Worm (Caenorhabditis elegans): Measurements from ENCODE around the gene asb-2.

The asb-2 gene

DNA sequence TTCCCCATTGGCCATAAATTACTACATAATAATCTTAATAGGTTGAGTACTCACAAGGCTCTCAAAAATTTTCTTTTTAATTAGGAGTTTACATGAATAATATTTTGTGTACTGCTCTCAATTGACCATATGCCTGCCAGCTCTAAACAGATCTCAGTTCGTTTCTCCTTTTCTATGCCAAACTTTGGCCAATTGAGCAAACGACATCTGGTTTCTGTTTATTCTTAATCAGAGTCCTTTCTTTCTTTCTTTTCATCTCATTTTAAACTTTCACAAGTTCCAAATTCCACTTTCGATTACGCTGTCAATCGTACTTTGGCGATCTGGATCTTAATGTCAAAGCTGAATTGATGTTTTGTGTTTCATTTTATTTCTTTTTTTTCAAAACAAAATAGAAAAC is 5.2 kb upstream of the asb-2 start:
- no peak for TF ChIP-seq ref-1 (GFP tag; conservative IDR thresholded peaks at IDR 0.05)
- TF ChIP-seq klf-2 (GFP tag; conservative IDR thresholded peaks at IDR 0.05) = no peak
- no peak for TF ChIP-seq cog-1 (tag; optimal IDR thresholded peaks at IDR 0.05)
- no peak for TF ChIP-seq ztf-29 (GFP tag; IDR thresholded peaks at IDR 0.05)
- no peak for TF ChIP-seq ztf-23 (GFP tag; IDR thresholded peaks at IDR 0.05)
- TF ChIP-seq med-1 (GFP tag; optimal IDR thresholded peaks at IDR 0.05; ENCODE audit: insufficient read depth) = no peak
- no peak for TF ChIP-seq T22C8.4 (GFP tag; IDR thresholded peaks at IDR 0.05)
- TF ChIP-seq tab-1 (GFP tag; IDR thresholded peaks at IDR 0.05) = no peak
- TF ChIP-seq flt-1 (GFP tag; IDR thresholded peaks at IDR 0.05) = no peak

DNA sequence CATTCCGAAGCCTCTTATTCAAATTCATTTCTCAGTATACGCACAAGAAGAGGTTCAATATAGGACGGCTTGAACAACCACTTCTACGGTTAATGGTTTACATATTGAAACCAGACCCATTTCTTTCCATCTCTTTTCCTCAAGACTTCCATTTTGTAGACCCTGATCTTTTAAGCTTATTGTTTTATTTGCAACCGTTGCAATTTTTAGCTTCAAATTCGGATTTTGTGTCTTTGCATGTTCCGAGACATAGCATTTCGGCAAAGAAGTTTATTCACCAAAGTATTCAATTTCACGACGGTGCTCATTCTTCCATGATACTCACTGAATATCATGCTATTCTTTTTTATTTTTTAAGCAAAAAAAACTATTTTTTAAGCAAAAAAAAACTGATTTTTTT is 3.3 kb upstream of the asb-2 start, which contains the start of gene nmur-3:
nmur-3 (plus strand) TSS at position 301 of the 400 bp plus-strand sequence.
- no peak for TF ChIP-seq cog-1 (tag; optimal IDR thresholded peaks at IDR 0.05)

DNA sequence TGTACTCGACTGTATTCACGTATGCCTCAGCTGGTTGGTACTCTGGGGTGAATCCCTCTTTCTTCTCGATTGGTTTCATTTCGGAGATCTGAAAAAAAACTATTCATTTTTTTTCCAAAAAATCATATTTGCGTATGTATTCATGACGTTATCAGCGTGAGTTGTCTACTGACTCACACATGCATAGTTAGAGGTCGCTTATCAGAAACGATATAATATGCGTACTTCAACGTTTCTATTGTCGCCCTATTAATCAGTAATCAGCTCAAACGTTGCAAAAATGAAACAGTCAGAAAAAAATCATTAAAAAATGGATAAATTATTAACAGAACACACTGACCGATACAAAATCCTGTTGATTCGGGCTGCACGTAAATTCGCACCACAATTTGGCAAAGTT is 8.9 kb downstream of the asb-2 start:
- TF ChIP-seq klf-2 (GFP tag; conservative IDR thresholded peaks at IDR 0.05) = no peak
- no peak for TF ChIP-seq tab-1 (GFP tag; IDR thresholded peaks at IDR 0.05)
- TF ChIP-seq flt-1 (GFP tag; IDR thresholded peaks at IDR 0.05) = no peak
- no peak for TF ChIP-seq med-1 (GFP tag; optimal IDR thresholded peaks at IDR 0.05; ENCODE audit: insufficient read depth)

DNA sequence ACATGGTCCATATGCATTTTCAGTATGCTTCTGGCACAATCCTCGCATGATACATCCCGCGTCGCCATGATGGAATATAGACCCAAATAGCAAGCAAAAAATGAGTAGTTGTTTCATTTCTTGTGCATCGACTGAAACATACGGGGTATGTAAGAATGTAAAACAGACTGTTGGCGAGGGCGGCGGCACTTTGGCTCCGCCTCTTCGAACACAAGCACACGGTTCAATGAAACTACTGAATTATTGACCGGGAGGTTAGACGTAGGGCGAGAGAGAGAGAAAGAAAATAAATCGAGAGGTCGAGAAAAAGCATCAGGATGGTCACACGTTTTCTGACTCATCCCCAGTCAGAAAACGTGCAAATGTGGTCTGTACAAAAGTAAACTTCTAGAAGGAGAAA is 10.4 kb downstream of the asb-2 start:
- TF ChIP-seq cog-1 (tag; optimal IDR thresholded peaks at IDR 0.05) (no peak), T22C8.4 (GFP tag; IDR thresholded peaks at IDR 0.05) (no peak), med-1 (GFP tag; optimal IDR thresholded peaks at IDR 0.05; ENCODE audit: insufficient read depth) (no peak), tab-1 (GFP tag; IDR thresholded peaks at IDR 0.05) (no peak), klf-2 (GFP tag; conservative IDR thresholded peaks at IDR 0.05) (no peak), ref-1 (GFP tag; conservative IDR thresholded peaks at IDR 0.05) (no peak), ztf-29 (GFP tag; IDR thresholded peaks at IDR 0.05) (no peak), flt-1 (GFP tag; IDR thresholded peaks at IDR 0.05) (no peak), ztf-23 (GFP tag; IDR thresholded peaks at IDR 0.05) (no peak)

DNA sequence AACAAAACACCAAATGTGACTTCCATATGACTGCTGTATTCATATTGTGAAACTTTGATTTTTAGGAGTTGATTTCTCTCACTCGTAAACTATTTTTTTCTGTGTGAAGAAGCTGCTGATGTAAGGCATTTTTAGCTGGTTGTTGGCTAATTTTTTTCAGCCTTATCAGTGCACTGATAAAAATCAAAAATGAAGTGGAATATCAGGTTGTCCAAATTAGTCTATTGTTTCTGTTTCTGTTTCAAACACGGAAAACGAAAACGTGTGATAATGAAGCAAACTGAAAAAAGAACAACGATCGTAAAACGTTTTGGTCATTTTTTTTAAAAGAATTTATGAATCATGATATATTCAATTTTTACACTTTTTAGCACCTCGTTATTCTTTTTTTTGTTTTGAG is 11.2 kb downstream of the asb-2 start:
- TF ChIP-seq klf-2 (GFP tag; conservative IDR thresholded peaks at IDR 0.05) = no peak
- TF ChIP-seq ref-1 (GFP tag; conservative IDR thresholded peaks at IDR 0.05) = no peak
- TF ChIP-seq ztf-23 (GFP tag; IDR thresholded peaks at IDR 0.05) = no peak
- TF ChIP-seq cog-1 (tag; optimal IDR thresholded peaks at IDR 0.05) = no peak
- TF ChIP-seq ztf-29 (GFP tag; IDR thresholded peaks at IDR 0.05) = no peak
- TF ChIP-seq flt-1 (GFP tag; IDR thresholded peaks at IDR 0.05) = no peak
- no peak for TF ChIP-seq med-1 (GFP tag; optimal IDR thresholded peaks at IDR 0.05; ENCODE audit: insufficient read depth)
- no peak for TF ChIP-seq tab-1 (GFP tag; IDR thresholded peaks at IDR 0.05)
- TF ChIP-seq T22C8.4 (GFP tag; IDR thresholded peaks at IDR 0.05) = no peak

DNA sequence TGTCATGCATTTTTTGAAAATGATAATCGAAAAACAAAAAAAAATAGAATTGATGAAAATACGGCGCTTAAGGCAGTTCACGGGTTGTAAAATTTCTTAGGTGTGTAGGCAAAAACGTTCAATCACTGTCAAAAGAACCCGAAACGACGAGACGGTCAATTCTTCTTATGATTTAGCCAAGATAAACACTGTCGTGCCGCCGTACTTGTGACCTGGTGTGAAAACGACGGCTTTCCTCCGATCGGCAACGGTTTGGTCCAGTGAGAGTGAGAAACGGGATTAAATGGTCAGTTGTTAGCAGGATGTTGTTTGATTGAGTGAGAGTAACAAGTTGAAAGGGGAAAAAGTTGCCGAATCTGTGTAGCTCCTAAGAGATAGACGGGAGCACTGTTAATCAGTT is 14.5 kb downstream of the asb-2 start:
- TF ChIP-seq cog-1 (tag; optimal IDR thresholded peaks at IDR 0.05) (no peak), flt-1 (GFP tag; IDR thresholded peaks at IDR 0.05) (no peak), med-1 (GFP tag; optimal IDR thresholded peaks at IDR 0.05; ENCODE audit: insufficient read depth) (no peak), klf-2 (GFP tag; conservative IDR thresholded peaks at IDR 0.05) (no peak), T22C8.4 (GFP tag; IDR thresholded peaks at IDR 0.05) (no peak), ztf-29 (GFP tag; IDR thresholded peaks at IDR 0.05) (no peak), ref-1 (GFP tag; conservative IDR thresholded peaks at IDR 0.05) (no peak)

DNA sequence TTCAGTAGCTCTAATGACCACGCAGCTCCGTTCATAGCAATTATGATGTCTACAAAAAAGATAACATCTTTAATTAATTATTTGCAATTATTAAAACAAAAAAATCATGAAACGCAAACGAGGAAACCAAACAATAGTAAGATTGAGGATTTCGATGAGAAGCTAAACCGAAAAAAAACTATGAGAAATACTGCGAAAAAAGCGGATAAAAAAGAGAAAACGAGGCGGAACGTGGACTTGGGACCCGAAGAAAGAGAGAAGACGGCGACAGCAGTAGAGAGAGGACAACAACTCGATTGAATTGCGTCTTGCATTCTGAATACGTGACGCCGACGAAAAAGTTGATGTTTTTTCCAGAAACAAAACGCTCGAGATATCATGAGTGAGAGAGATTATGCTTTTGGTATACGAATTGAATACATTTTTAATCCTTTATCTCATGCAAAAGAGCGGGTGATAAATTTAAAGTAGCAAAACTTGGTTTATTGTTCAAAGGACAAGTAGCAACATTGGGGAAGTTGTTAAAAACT is 19.3 kb downstream of the asb-2 start, which contains the start of gene ncr-1:
ncr-1 (minus strand) TSS at position 51 of the 530 bp plus-strand sequence.
- TF ChIP-seq cog-1 (tag; optimal IDR thresholded peaks at IDR 0.05) = no peak
- no peak for TF ChIP-seq tab-1 (GFP tag; IDR thresholded peaks at IDR 0.05)
- TF ChIP-seq flt-1 (GFP tag; IDR thresholded peaks at IDR 0.05) = no peak
- TF ChIP-seq ztf-23 (GFP tag; IDR thresholded peaks at IDR 0.05) = no peak
- TF ChIP-seq ztf-29 (GFP tag; IDR thresholded peaks at IDR 0.05) = no peak
- TF ChIP-seq ref-1 (GFP tag; conservative IDR thresholded peaks at IDR 0.05) = no peak
- no peak for TF ChIP-seq klf-2 (GFP tag; conservative IDR thresholded peaks at IDR 0.05)
- TF ChIP-seq med-1 (GFP tag; optimal IDR thresholded peaks at IDR 0.05; ENCODE audit: insufficient read depth) = no peak
- TF ChIP-seq T22C8.4 (GFP tag; IDR thresholded peaks at IDR 0.05) = no peak

DNA sequence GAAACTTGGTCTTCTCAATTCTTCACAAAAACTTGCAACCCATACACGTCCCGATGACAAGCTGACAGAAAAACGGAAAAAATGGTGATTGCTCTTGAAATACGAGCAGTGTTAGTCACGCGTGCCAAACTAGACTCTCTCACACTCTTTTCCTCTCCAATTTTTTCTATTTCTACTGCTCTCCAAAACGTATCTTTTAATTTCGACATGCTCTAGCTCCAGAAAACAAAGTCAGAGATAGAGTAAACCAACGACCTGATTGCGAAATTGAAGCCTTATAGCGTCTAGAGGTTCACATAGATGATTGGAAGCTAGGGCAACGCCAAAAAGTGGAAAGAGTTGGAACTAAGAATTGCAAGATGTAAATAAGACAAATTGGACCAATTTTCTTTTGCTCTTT is 20.8 kb downstream of the asb-2 start:
- no peak for TF ChIP-seq ztf-23 (GFP tag; IDR thresholded peaks at IDR 0.05)
- no peak for TF ChIP-seq klf-2 (GFP tag; conservative IDR thresholded peaks at IDR 0.05)
- TF ChIP-seq cog-1 (tag; optimal IDR thresholded peaks at IDR 0.05) = no peak
- TF ChIP-seq med-1 (GFP tag; optimal IDR thresholded peaks at IDR 0.05; ENCODE audit: insufficient read depth) = no peak
- no peak for TF ChIP-seq ztf-29 (GFP tag; IDR thresholded peaks at IDR 0.05)
- no peak for TF ChIP-seq tab-1 (GFP tag; IDR thresholded peaks at IDR 0.05)
- no peak for TF ChIP-seq flt-1 (GFP tag; IDR thresholded peaks at IDR 0.05)
- no peak for TF ChIP-seq T22C8.4 (GFP tag; IDR thresholded peaks at IDR 0.05)
- no peak for TF ChIP-seq ref-1 (GFP tag; conservative IDR thresholded peaks at IDR 0.05)

DNA sequence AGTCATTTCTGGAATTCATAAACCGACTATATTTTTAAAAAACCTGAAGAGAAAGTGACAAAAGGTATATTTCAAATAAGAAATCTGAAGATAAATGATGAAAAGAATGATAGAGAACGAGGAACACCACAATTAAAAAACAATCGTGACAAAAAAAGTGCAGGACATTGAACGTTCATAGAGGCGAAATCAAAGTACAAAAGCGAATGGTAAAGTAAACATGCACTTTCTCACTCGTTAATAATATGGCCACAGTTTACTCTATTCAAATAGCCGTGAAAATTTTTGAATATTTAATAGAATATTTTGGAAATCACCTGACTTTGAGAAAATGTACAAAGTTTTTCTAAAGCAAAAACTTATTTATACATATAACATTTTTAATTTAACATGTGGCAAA is 22.6 kb downstream of the asb-2 start, which contains the start of gene F46H6.5:
F46H6.5 (minus strand) TSS at position 10 of the 400 bp plus-strand sequence.
- TF ChIP-seq T22C8.4 (GFP tag; IDR thresholded peaks at IDR 0.05) (no peak), tab-1 (GFP tag; IDR thresholded peaks at IDR 0.05) (no peak), ztf-23 (GFP tag; IDR thresholded peaks at IDR 0.05) (no peak), cog-1 (tag; optimal IDR thresholded peaks at IDR 0.05) (no peak), ref-1 (GFP tag; conservative IDR thresholded peaks at IDR 0.05) (no peak), flt-1 (GFP tag; IDR thresholded peaks at IDR 0.05) (no peak), klf-2 (GFP tag; conservative IDR thresholded peaks at IDR 0.05) (no peak), ztf-29 (GFP tag; IDR thresholded peaks at IDR 0.05) (no peak), med-1 (GFP tag; optimal IDR thresholded peaks at IDR 0.05; ENCODE audit: insufficient read depth) (no peak)

DNA sequence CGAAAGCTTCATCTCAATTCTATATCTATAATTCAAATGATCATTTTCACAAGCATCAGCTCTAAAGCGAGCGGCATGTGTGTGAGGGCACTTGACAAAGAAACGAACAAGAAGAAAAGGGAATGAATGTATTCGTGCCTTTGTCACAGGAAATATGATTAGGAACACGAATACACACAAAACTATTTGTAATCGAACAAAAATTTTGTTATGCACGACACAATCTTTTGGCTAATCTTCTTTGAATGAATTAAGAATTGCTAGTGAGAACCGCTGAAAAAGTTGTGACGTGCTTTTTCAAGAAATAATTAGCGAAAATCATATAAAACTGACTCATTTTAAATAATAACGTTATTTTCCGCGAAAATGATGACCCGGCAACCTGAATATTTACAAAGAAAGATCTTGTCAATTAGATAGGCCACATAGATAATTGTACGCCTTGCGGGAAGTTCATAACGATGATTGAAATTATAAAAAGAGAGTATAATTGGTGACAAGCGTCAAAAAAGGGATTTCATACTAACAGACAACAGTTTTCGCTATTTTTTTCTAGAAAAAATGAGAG is 24.0 kb downstream of the asb-2 start:
- TF ChIP-seq ztf-23 (GFP tag; IDR thresholded peaks at IDR 0.05) = no peak
- TF ChIP-seq med-1 (GFP tag; optimal IDR thresholded peaks at IDR 0.05; ENCODE audit: insufficient read depth) = no peak
- TF ChIP-seq cog-1 (tag; optimal IDR thresholded peaks at IDR 0.05) = no peak
- TF ChIP-seq T22C8.4 (GFP tag; IDR thresholded peaks at IDR 0.05) = no peak
- TF ChIP-seq flt-1 (GFP tag; IDR thresholded peaks at IDR 0.05) = no peak
- TF ChIP-seq ref-1 (GFP tag; conservative IDR thresholded peaks at IDR 0.05) = no peak
- no peak for TF ChIP-seq klf-2 (GFP tag; conservative IDR thresholded peaks at IDR 0.05)
- TF ChIP-seq tab-1 (GFP tag; IDR thresholded peaks at IDR 0.05) = no peak
- TF ChIP-seq ztf-29 (GFP tag; IDR thresholded peaks at IDR 0.05) = no peak

All from whole organism, midembryonic.